Worm (Caenorhabditis elegans) whole organism, young adult: ENCODE measurements around the gene tftc-3.

Source experiments
- F39B2.1 ChIP-seq: fragments of 200-800 bp; sonication (Bioruptor generic); IDR thresholded peaks from 2 replicates; pipeline ENCODE4 v1.3.6; 2022; ENCODE audit warnings: missing genetic modification reagents, missing genetic modification characterization, missing compliant biosample characterization
- ama-1 ChIP-seq, 3 experiments: fragments of 150-350 bp in 1 of 3; sonication (generic microtip) in 2 of 3; optimal IDR thresholded peaks; 2 replicates each; lab custom pipeline; 2014 to 2018; ENCODE audit warnings: missing biosample characterization in 2 of 3, missing genetic modification characterization in 2 of 3, missing genetic modification reagents in 2 of 3
- ceh-27 ChIP-seq: fragments of 200-800 bp; sonication (Bioruptor generic); optimal IDR thresholded peaks from 2 replicates; lab custom pipeline; 2018; ENCODE audit warnings: mild to moderate bottlenecking, missing genetic modification characterization, moderate library complexity, missing compliant biosample characterization
- fkh-3 ChIP-seq: sonication (generic microtip); optimal IDR thresholded peaks from 2 replicates; lab custom pipeline; 2016; ENCODE audit warnings: mild to moderate bottlenecking, missing genetic modification characterization, missing compliant biosample characterization
- lin-54 ChIP-seq: fragments of 200-800 bp; sonication (Bioruptor generic); optimal IDR thresholded peaks from 2 replicates; lab custom pipeline; 2018; ENCODE audit warnings: mild to moderate bottlenecking, missing genetic modification characterization, missing compliant biosample characterization
- lsl-1 ChIP-seq: fragments of 200-800 bp; sonication (Bioruptor generic); optimal IDR thresholded peaks from 2 replicates; lab custom pipeline; 2018; ENCODE audit warnings: mild to moderate bottlenecking, missing genetic modification characterization, moderate library complexity, missing compliant biosample characterization
- nfya-1 ChIP-seq: sonication (generic microtip); optimal IDR thresholded peaks from 2 replicates; lab custom pipeline; 2017; ENCODE audit warnings: antibody characterized with exemption, missing compliant biosample characterization, missing genetic modification characterization, borderline replicate concordance; ENCODE audit not compliant: insufficient read depth
- pha-4 ChIP-seq: fragments of 150-350 bp; sonication (generic microtip); optimal IDR thresholded peaks from 2 replicates; lab custom pipeline; 2014; ENCODE audit warnings: missing biosample characterization, missing genetic modification reagents, missing genetic modification characterization
- sea-2 ChIP-seq: fragments of 200-800 bp; sonication (Bioruptor generic); IDR thresholded peaks from 2 replicates; pipeline ENCODE4 v1.3.6; 2022; ENCODE audit warnings: missing genetic modification characterization, missing compliant biosample characterization
- snpc-1.1 ChIP-seq: sonication (generic microtip); optimal IDR thresholded peaks from 2 replicates; lab custom pipeline; 2017; ENCODE audit warnings: missing genetic modification characterization, mild to moderate bottlenecking, missing compliant biosample characterization, antibody characterized with exemption, moderate library complexity, missing genotype, missing genetic modification reagents; ENCODE audit not compliant: insufficient read depth
- snpc-4 ChIP-seq, 5 experiments: fragments of 150-350 bp in 1 of 5; sonication (generic microtip) in 4 of 5; optimal IDR thresholded peaks; 2 replicates each; lab custom pipeline; 2014 to 2018; ENCODE audit warnings: missing genetic modification characterization in 5 of 5, missing biosample characterization in 3 of 5, antibody characterized with exemption in 2 of 5, mild to moderate bottlenecking in 2 of 5, missing compliant biosample characterization in 2 of 5, missing genotype in 2 of 5, moderate library complexity in 2 of 5, missing genetic modification reagents in 1 of 5
- ztf-22 ChIP-seq: fragments of 200-800 bp; sonication (Bioruptor generic); optimal IDR thresholded peaks from 2 replicates; lab custom pipeline; 2018; ENCODE audit warnings: mild to moderate bottlenecking, missing genetic modification characterization, moderate library complexity, missing compliant biosample characterization

- TF ChIP-seq lsl-1 (GFP tag; lab: Kevin White, UChicago) (no peak), sea-2 (GFP tag; lab: Robert Waterston, UW) (no peak), nfya-1 (tag; lab: Kevin White, UChicago) (no peak), fkh-3 (no peak), ama-1 (optimal IDR thresholded peaks at IDR 0.05; lab: Kevin White, UChicago) (no peak), ama-1 (GFP tag; optimal IDR thresholded peaks at IDR 0.05; lab: Kevin White, UChicago) (no peak), pha-4 (no peak), F39B2.1 (no peak), lin-54 (GFP tag; lab: Kevin White, UChicago) (no peak), snpc-1.1 (tag; lab: Kevin White, UChicago) (no peak), snpc-4 (GFP tag; optimal IDR thresholded peaks at IDR 0.05; lab: Kevin White, UChicago) (no peak), snpc-4 (tag; optimal IDR thresholded peaks at IDR 0.05; lab: Kevin White, UChicago) (no peak), ceh-27 (GFP tag; lab: Kevin White, UChicago) (no peak), ztf-22 (GFP tag; lab: Kevin White, UChicago) (no peak)
Observed at ce11 chrV:10212027-10212426, 1.9 kb upstream of the tftc-3 start, which contains the start of gene zhit-3.
